Fruit fly (Drosophila melanogaster): ENCODE measurements around the gene TwdlL.

DNA sequence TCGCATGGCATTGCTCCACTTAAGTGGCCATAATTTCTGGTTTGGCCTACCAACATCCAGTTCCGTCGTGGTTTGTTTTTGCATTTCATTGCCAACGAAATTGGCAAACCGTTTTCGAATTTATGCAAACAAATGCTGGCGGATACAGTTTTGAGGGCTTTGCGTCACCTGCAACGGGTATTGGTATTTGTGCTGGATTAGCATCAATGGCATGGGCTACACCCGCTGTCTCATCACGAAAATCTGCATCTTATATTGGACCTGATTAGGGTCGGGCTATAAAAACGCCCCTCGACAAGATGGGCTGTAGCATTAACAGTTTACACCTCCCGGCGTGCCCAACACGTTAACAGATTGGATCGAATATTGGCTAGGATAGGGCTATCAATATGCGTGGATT lies 30.7 kb upstream of the TwdlL start, which contains the start of gene Tb:
- TF ChIP-seq Dif (GFP tag; optimal IDR thresholded peaks at IDR 0.05; ENCODE audit: partially characterized antibody) (no peak), pan (optimal IDR thresholded peaks at IDR 0.05) (no peak), psq (GFP tag; optimal IDR thresholded peaks at IDR 0.05) (no peak), CrebA (GFP tag; optimal IDR thresholded peaks at IDR 0.05; ENCODE audit: borderline replicate concordance) (no peak), usp (GFP tag; optimal IDR thresholded peaks at IDR 0.05) (no peak), h (GFP tag; optimal IDR thresholded peaks at IDR 0.05) (no peak), Jra (GFP tag; optimal IDR thresholded peaks at IDR 0.05) (no peak), lola (GFP tag; optimal IDR thresholded peaks at IDR 0.05) (no peak)
